Worm (Caenorhabditis elegans) whole organism, L3 larva: ENCODE data around the gene pes-8.
A peak's percentile ranks its signal among the peaks of the same experiment; 100 is the strongest.

Experiments used
- R02D3.7 ChIP-seq: fragments of 150-350 bp; optimal IDR thresholded peaks from 2 replicates; lab custom pipeline; 2014; ENCODE audit warnings: missing biosample characterization, missing genetic modification characterization
- ZK546.5 ChIP-seq: sonication (generic microtip); optimal IDR thresholded peaks from 2 replicates; lab custom pipeline; 2017; ENCODE audit warnings: missing biosample characterization, missing genetic modification characterization
- aly-2 ChIP-seq: fragments of 150-350 bp; optimal IDR thresholded peaks from 2 replicates; lab custom pipeline; 2014; ENCODE audit warnings: missing biosample characterization, missing genetic modification characterization
- ama-1 ChIP-seq: fragments of 150-350 bp; optimal IDR thresholded peaks from 2 replicates; lab custom pipeline; 2018
- ceh-16 ChIP-seq: sonication (generic microtip); optimal IDR thresholded peaks from 2 replicates; lab custom pipeline; 2017; ENCODE audit warnings: missing biosample characterization, missing genetic modification characterization
- ceh-28 ChIP-seq: fragments of 150-350 bp; optimal IDR thresholded peaks from 2 replicates; lab custom pipeline; 2014; ENCODE audit warnings: missing biosample characterization, missing genetic modification reagents, missing genetic modification characterization
- ceh-82 ChIP-seq: fragments of 150-350 bp; optimal IDR thresholded peaks from 2 replicates; lab custom pipeline; 2014; ENCODE audit warnings: missing biosample characterization, missing genetic modification characterization
- ceh-9 ChIP-seq: sonication (generic microtip); optimal IDR thresholded peaks from 2 replicates; lab custom pipeline; 2018; ENCODE audit warnings: missing biosample characterization, missing genetic modification characterization
- daf-12 ChIP-seq: fragments of 150-350 bp; optimal IDR thresholded peaks from 2 replicates; lab custom pipeline; 2014; ENCODE audit warnings: missing biosample characterization, missing genetic modification reagents, missing genetic modification characterization
- egl-27 ChIP-seq: sonication (generic microtip); optimal IDR thresholded peaks from 4 replicates; lab custom pipeline; 2017; ENCODE audit warnings: missing biosample characterization, missing genetic modification reagents, missing genetic modification characterization
- egl-5 ChIP-seq: fragments of 150-350 bp; optimal IDR thresholded peaks from 2 replicates; lab custom pipeline; 2017; ENCODE audit warnings: missing biosample characterization, missing genetic modification reagents, missing genetic modification characterization, inconsistent platforms
- elt-1 ChIP-seq: fragments of 150-350 bp; optimal IDR thresholded peaks from 2 replicates; lab custom pipeline; 2014; ENCODE audit warnings: missing biosample characterization, missing genetic modification characterization
- elt-2 ChIP-seq: sonication (generic microtip); optimal IDR thresholded peaks from 2 replicates; lab custom pipeline; 2016; ENCODE audit warnings: missing genetic modification reagents, mild to moderate bottlenecking, missing genetic modification characterization, missing compliant biosample characterization
- elt-3 ChIP-seq, 3 experiments: fragments of 150-350 bp in 1 of 3; sonication (generic microtip) in 2 of 3; optimal IDR thresholded peaks; 2 replicates in 2 of 3; 4 replicates in 1 of 3; lab custom pipeline; 2014 to 2017; ENCODE audit warnings: missing biosample characterization in 3 of 3, missing genetic modification characterization in 3 of 3
- eor-1 ChIP-seq, 2 experiments: fragments of 150-350 bp; optimal IDR thresholded peaks; 2 replicates each; lab custom pipeline; 2014 to 2018; ENCODE audit warnings: missing biosample characterization in 2 of 2, missing genetic modification characterization in 2 of 2
- fkh-10 ChIP-seq: sonication (generic microtip); optimal IDR thresholded peaks from 2 replicates; lab custom pipeline; 2017; ENCODE audit warnings: missing biosample characterization, missing genetic modification reagents, missing genetic modification characterization
- fkh-2 ChIP-seq: fragments of 150-350 bp; optimal IDR thresholded peaks from 2 replicates; lab custom pipeline; 2014; ENCODE audit warnings: missing biosample characterization, missing genetic modification reagents, missing genetic modification characterization
- fos-1 ChIP-seq: fragments of 150-350 bp; optimal IDR thresholded peaks from 2 replicates; lab custom pipeline; 2014; ENCODE audit warnings: missing biosample characterization, missing genetic modification characterization
- hmg-11 ChIP-seq: sonication (generic microtip); optimal IDR thresholded peaks from 2 replicates; lab custom pipeline; 2016; ENCODE audit warnings: missing genetic modification characterization, missing compliant biosample characterization
- jun-1 ChIP-seq: fragments of 150-350 bp; optimal IDR thresholded peaks from 2 replicates; lab custom pipeline; 2014; ENCODE audit warnings: missing biosample characterization, missing genetic modification reagents, missing genetic modification characterization
- lin-15B ChIP-seq: fragments of 150-350 bp; optimal IDR thresholded peaks from 2 replicates; lab custom pipeline; 2014; ENCODE audit warnings: missing biosample characterization, missing genetic modification characterization
- lin-39 ChIP-seq: fragments of 150-350 bp; optimal IDR thresholded peaks from 2 replicates; lab custom pipeline; 2018; ENCODE audit warnings: missing biosample characterization, missing genetic modification reagents, missing genetic modification characterization
- lsy-12 ChIP-seq: sonication (generic microtip); optimal IDR thresholded peaks from 2 replicates; lab custom pipeline; 2016; ENCODE audit warnings: mild to moderate bottlenecking, missing genetic modification characterization, missing compliant biosample characterization
- mdl-1 ChIP-seq: fragments of 150-350 bp; optimal IDR thresholded peaks from 2 replicates; lab custom pipeline; 2014; ENCODE audit warnings: missing biosample characterization, missing genetic modification characterization
- mml-1 ChIP-seq: fragments of 150-350 bp; sonication (generic microtip); optimal IDR thresholded peaks from 3 replicates; lab custom pipeline; 2014; ENCODE audit warnings: missing biosample characterization, missing genetic modification characterization
- nfya-1 ChIP-seq: sonication (generic microtip); optimal IDR thresholded peaks from 2 replicates; lab custom pipeline; 2017; ENCODE audit warnings: missing genetic modification characterization, mild to moderate bottlenecking, missing compliant biosample characterization, antibody characterized with exemption, moderate library complexity; ENCODE audit not compliant: insufficient read depth
- nhr-11 ChIP-seq: fragments of 150-350 bp; optimal IDR thresholded peaks from 2 replicates; lab custom pipeline; 2014; ENCODE audit warnings: missing biosample characterization, missing genetic modification characterization
- nhr-12 ChIP-seq: fragments of 150-350 bp; optimal IDR thresholded peaks from 2 replicates; lab custom pipeline; 2014; ENCODE audit warnings: missing biosample characterization, missing genetic modification characterization
- nhr-23 ChIP-seq: fragments of 150-350 bp; optimal IDR thresholded peaks from 2 replicates; lab custom pipeline; 2014; ENCODE audit warnings: missing biosample characterization, missing genetic modification reagents, missing genetic modification characterization
- nhr-237 ChIP-seq: fragments of 150-350 bp; optimal IDR thresholded peaks from 2 replicates; lab custom pipeline; 2014; ENCODE audit warnings: missing biosample characterization, missing genetic modification characterization
- nhr-25 ChIP-seq: sonication (generic microtip); optimal IDR thresholded peaks from 2 replicates; lab custom pipeline; 2017; ENCODE audit warnings: missing biosample characterization, missing genetic modification characterization
- nhr-28 ChIP-seq: fragments of 150-350 bp; optimal IDR thresholded peaks from 2 replicates; lab custom pipeline; 2014; ENCODE audit warnings: missing biosample characterization, missing genetic modification characterization
- nhr-43 ChIP-seq: sonication (generic microtip); optimal IDR thresholded peaks from 2 replicates; lab custom pipeline; 2016; ENCODE audit warnings: mild to moderate bottlenecking, missing genetic modification characterization, missing compliant biosample characterization; ENCODE audit not compliant: poor library complexity, severe bottlenecking
- nhr-67 ChIP-seq: fragments of 150-350 bp; optimal IDR thresholded peaks from 2 replicates; lab custom pipeline; 2014; ENCODE audit warnings: missing biosample characterization, missing genetic modification characterization
- nhr-76 ChIP-seq: fragments of 150-350 bp; sonication (generic microtip); optimal IDR thresholded peaks from 5 replicates; lab custom pipeline; 2014; ENCODE audit warnings: missing biosample characterization, missing genetic modification characterization
- nhr-77 ChIP-seq: fragments of 150-350 bp; optimal IDR thresholded peaks from 2 replicates; lab custom pipeline; 2014; ENCODE audit warnings: missing biosample characterization, missing genetic modification characterization
- pha-4 ChIP-seq: fragments of 150-350 bp; optimal IDR thresholded peaks from 2 replicates; lab custom pipeline; 2014; ENCODE audit warnings: missing biosample characterization, missing genetic modification reagents, missing genetic modification characterization
- pqm-1 ChIP-seq: fragments of 150-350 bp; optimal IDR thresholded peaks from 2 replicates; lab custom pipeline; 2017; ENCODE audit warnings: missing biosample characterization, missing genetic modification characterization, inconsistent platforms
- sea-2 ChIP-seq: fragments of 150-350 bp; sonication (generic microtip); optimal IDR thresholded peaks from 4 replicates; lab custom pipeline; 2014; ENCODE audit warnings: missing biosample characterization, missing genetic modification reagents, missing genetic modification characterization
- snpc-4 ChIP-seq: fragments of 150-350 bp; optimal IDR thresholded peaks from 2 replicates; lab custom pipeline; 2014; ENCODE audit warnings: missing biosample characterization, missing genetic modification characterization
- tbx-2 ChIP-seq: sonication (generic microtip); optimal IDR thresholded peaks from 2 replicates; lab custom pipeline; 2016; ENCODE audit warnings: mild to moderate bottlenecking, missing genetic modification characterization, missing compliant biosample characterization
- unc-39 ChIP-seq: sonication (generic microtip); optimal IDR thresholded peaks from 4 replicates; lab custom pipeline; 2017; ENCODE audit warnings: missing biosample characterization, missing genetic modification characterization
- unc-62 ChIP-seq: fragments of 150-350 bp; sonication (generic microtip); optimal IDR thresholded peaks from 4 replicates; lab custom pipeline; 2014; ENCODE audit warnings: missing biosample characterization, missing genetic modification reagents, missing genetic modification characterization
- zag-1 ChIP-seq: fragments of 150-350 bp; optimal IDR thresholded peaks from 2 replicates; lab custom pipeline; 2014; ENCODE audit warnings: missing biosample characterization, missing genetic modification characterization
- ztf-11 ChIP-seq: fragments of 150-350 bp; optimal IDR thresholded peaks from 2 replicates; lab custom pipeline; 2014; ENCODE audit warnings: missing biosample characterization, missing genetic modification characterization
- ztf-4 ChIP-seq: fragments of 150-350 bp; optimal IDR thresholded peaks from 2 replicates; lab custom pipeline; 2014; ENCODE audit warnings: missing biosample characterization, missing genetic modification characterization

The pes-8 gene

ce11 chrX:9259552-9259951 lies 8.0 kb downstream of the pes-8 start, which contains the start of gene F18G5.1:
Gene F18G5.1 (plus strand): TSS chrX:9259852.
- TF ChIP-seq lsy-12 (tag; lab: Kevin White, UChicago) (no peak), snpc-4 (no peak), lin-15B (tag; lab: Kevin White, UChicago) (no peak), nhr-77 (tag; lab: Kevin White, UChicago) (no peak), nhr-67 (no peak), lin-39 (tag; lab: Kevin White, UChicago) (no peak), elt-3 (tag; optimal IDR thresholded peaks at IDR 0.05; lab: Kevin White, UChicago) (no peak), unc-62 (GFP tag; lab: Kevin White, UChicago) (no peak), mml-1 (no peak), fos-1 (tag; lab: Kevin White, UChicago) (no peak), egl-5 (tag; lab: Kevin White, UChicago) (no peak), pha-4 (no peak)

ce11 chrX:9261626-9262189 lies 10.1 kb downstream of the pes-8 start:
- TF ChIP-seq nhr-76, result no peak
- peak; percentile 33 for TF ChIP-seq elt-2
- TF ChIP-seq, all 47 proteins: peak for 1

ce11 chrX:9264231-9264630 lies 12.6 kb downstream of the pes-8 start, which contains the start of gene F18G5.6:
Gene F18G5.6 (minus strand): TSS chrX:9264331.
- no peak for TF ChIP-seq zag-1 (tag; lab: Kevin White, UChicago)
- TF ChIP-seq, all 47 proteins: peak for 0

DNA sequence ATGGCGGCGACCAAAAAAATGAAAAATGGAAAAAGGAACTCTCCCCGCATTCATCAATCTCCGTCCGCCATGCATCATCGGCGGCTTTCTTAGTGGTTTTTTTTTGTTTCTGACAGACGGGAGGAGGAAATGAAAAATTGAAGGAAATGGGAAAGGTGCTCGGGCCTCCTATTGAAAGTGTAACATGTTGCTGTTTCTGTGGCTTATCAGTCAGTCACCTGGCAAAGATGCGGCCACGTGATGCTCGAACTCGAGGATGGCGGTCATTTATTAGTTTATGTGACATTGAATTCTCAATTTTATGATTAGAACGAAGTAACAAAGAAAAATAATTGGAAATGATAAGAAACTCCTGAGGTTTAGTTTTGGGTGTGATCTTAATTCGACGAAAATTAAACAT lies 13.0 kb downstream of the pes-8 start:
- TF ChIP-seq nhr-67 (no peak), pqm-1 (tag; lab: Kevin White, UChicago) (peak; percentile 88), ceh-9 (tag; lab: Kevin White, UChicago) (no peak), fos-1 (tag; lab: Kevin White, UChicago) (no peak), lin-15B (tag; lab: Kevin White, UChicago) (no peak), ceh-82 (tag; lab: Kevin White, UChicago) (no peak), pha-4 (peak; percentile 80), eor-1 (tag; optimal IDR thresholded peaks at IDR 0.05; lab: Kevin White, UChicago) (no peak), hmg-11 (tag; lab: Kevin White, UChicago) (no peak), nhr-11 (tag; lab: Kevin White, UChicago) (no peak), nfya-1 (tag; lab: Kevin White, UChicago) (peak; percentile 37), ztf-11 (tag; lab: Kevin White, UChicago) (no peak), R02D3.7 (tag; lab: Kevin White, UChicago) (no peak), egl-5 (tag; lab: Kevin White, UChicago) (peak; percentile 24), mml-1 (no peak), lsy-12 (tag; lab: Kevin White, UChicago) (no peak), tbx-2 (tag; lab: Kevin White, UChicago) (no peak), unc-39 (tag; lab: Kevin White, UChicago) (no peak), nhr-25 (no peak), fkh-10 (GFP tag; lab: Kevin White, UChicago) (no peak), nhr-237 (tag; lab: Kevin White, UChicago) (no peak), daf-12 (no peak), nhr-12 (tag; lab: Kevin White, UChicago) (no peak), ztf-4 (tag; lab: Kevin White, UChicago) (no peak), lin-39 (tag; lab: Kevin White, UChicago) (peak; percentile 76), nhr-77 (tag; lab: Kevin White, UChicago) (no peak), aly-2 (tag; lab: Kevin White, UChicago) (no peak), mdl-1 (peak; percentile 42), sea-2 (GFP tag; lab: Kevin White, UChicago) (no peak), nhr-28 (tag; lab: Kevin White, UChicago) (no peak), egl-27 (tag; lab: Kevin White, UChicago) (no peak), elt-2 (peak; percentile 96), jun-1 (tag; lab: Kevin White, UChicago) (peak; percentile 12), snpc-4 (no peak), ceh-16 (tag; lab: Kevin White, UChicago) (no peak), fkh-2 (tag; lab: Kevin White, UChicago) (no peak), unc-62 (GFP tag; lab: Kevin White, UChicago) (no peak), ceh-28 (tag; lab: Kevin White, UChicago) (no peak), ZK546.5 (tag; lab: Kevin White, UChicago) (no peak), zag-1 (tag; lab: Kevin White, UChicago) (no peak), ama-1 (lab: Kevin White, UChicago) (peak; percentile 61), nhr-43 (no peak), nhr-23 (tag; lab: Kevin White, UChicago) (no peak), elt-1 (tag; lab: Kevin White, UChicago) (no peak), nhr-76 (no peak), elt-3 (tag; optimal IDR thresholded peaks at IDR 0.05; lab: Kevin White, UChicago) (no peak)
